Worm (Caenorhabditis elegans) whole organism, early embryonic: Measurements from ENCODE around the gene fbxa-3.

Experiments
- B0310.2 ChIP-seq: sonication (generic microtip); optimal IDR thresholded peaks from 2 replicates; lab custom pipeline; 2016; ENCODE audit warnings: mild to moderate bottlenecking, missing genetic modification characterization, missing compliant biosample characterization
- ama-1 ChIP-seq: fragments of 150-350 bp; optimal IDR thresholded peaks from 2 replicates; lab custom pipeline; 2014
- ceh-13 ChIP-seq: fragments of 200-800 bp; sonication (Bioruptor generic); optimal IDR thresholded peaks from 2 replicates; lab custom pipeline; 2018; ENCODE audit warnings: mild to moderate bottlenecking, missing genetic modification characterization, missing compliant biosample characterization
- ceh-36 ChIP-seq: sonication (generic microtip); optimal IDR thresholded peaks from 2 replicates; lab custom pipeline; 2016; ENCODE audit warnings: missing genetic modification characterization, inconsistent platforms, missing compliant biosample characterization
- ets-7 ChIP-seq: sonication (generic microtip); optimal IDR thresholded peaks from 2 replicates; lab custom pipeline; 2016; ENCODE audit warnings: missing genotype, missing genetic modification characterization, missing compliant biosample characterization
- flt-1 ChIP-seq: fragments of 200-800 bp; sonication (Bioruptor generic); IDR thresholded peaks from 2 replicates; pipeline ENCODE4 v1.3.6; 2022; ENCODE audit warnings: missing genetic modification characterization, missing compliant biosample characterization
- hmg-4 ChIP-seq: fragments of 200-800 bp; sonication (Bioruptor generic); optimal IDR thresholded peaks from 2 replicates; lab custom pipeline; 2018; ENCODE audit warnings: mild to moderate bottlenecking, missing genetic modification characterization, missing compliant biosample characterization
- pes-1 ChIP-seq: fragments of 200-800 bp; sonication (Bioruptor generic); IDR thresholded peaks from 2 replicates; pipeline ENCODE4 v1.3.6; 2022; ENCODE audit warnings: missing genetic modification reagents, missing genetic modification characterization, missing compliant biosample characterization
- sea-1 ChIP-seq: fragments of 200-800 bp; sonication (Bioruptor generic); conservative IDR thresholded peaks from 2 replicates; pipeline ENCODE4 v1.3.6; 2022; ENCODE audit warnings: missing genetic modification characterization, missing compliant biosample characterization
- tra-4 ChIP-seq: sonication (generic microtip); optimal IDR thresholded peaks from 2 replicates; lab custom pipeline; 2017; ENCODE audit warnings: missing genetic modification characterization, missing compliant biosample characterization

DNA sequence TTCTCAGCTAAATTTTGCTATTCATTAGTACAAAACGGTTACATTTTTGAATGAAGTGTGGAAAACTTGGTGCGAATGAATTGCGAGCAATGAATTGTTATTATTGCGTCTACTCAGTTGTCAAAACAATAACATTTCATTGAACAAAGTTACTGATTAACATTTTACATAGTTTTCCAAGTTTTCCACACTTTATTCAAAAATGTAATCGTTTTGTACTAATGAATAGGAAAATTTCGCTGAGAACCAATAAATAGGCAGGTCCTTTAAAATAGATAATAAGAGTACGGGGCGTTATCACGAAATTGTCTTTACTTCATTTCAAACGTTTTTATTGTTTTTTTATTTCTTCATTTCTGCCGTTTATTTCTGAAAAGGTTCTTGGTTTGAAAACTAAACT, 38.2 kb downstream of the fbxa-3 start, which contains the start of gene math-4:
- TF ChIP-seq ceh-36 (tag; lab: Kevin White, UChicago) (no peak), ceh-13 (GFP tag; lab: Kevin White, UChicago) (no peak), flt-1 (GFP tag; lab: Robert Waterston, UW) (no peak), ama-1 (lab: Kevin White, UChicago) (no peak), pes-1 (GFP tag; lab: Robert Waterston, UW) (no peak), hmg-4 (no peak), ets-7 (tag; lab: Kevin White, UChicago) (no peak), B0310.2 (tag; lab: Kevin White, UChicago) (no peak), sea-1 (GFP tag; lab: Robert Waterston, UW) (no peak), tra-4 (tag; lab: Kevin White, UChicago) (no peak)
